Worm (Caenorhabditis elegans) whole organism, L2 larva: ENCODE data around the gene tomm-70.

Experiments
- C34F6.9 ChIP-seq: fragments of 150-350 bp; optimal IDR thresholded peaks from 2 replicates; lab custom pipeline; 2014; ENCODE audit warnings: missing biosample characterization, missing genetic modification characterization
- F13H6.1 ChIP-seq: sonication (generic microtip); optimal IDR thresholded peaks from 2 replicates; lab custom pipeline; 2016; ENCODE audit warnings: missing genetic modification characterization, missing compliant biosample characterization
- R02D3.7 ChIP-seq: fragments of 150-350 bp; optimal IDR thresholded peaks from 2 replicates; lab custom pipeline; 2014; ENCODE audit warnings: missing biosample characterization, missing genetic modification characterization
- Y55F3AM.14 ChIP-seq: fragments of 200-800 bp; sonication (Bioruptor generic); optimal IDR thresholded peaks from 2 replicates; lab custom pipeline; 2018; ENCODE audit warnings: mild to moderate bottlenecking, missing genetic modification characterization, missing compliant biosample characterization
- ZK546.5 ChIP-seq: sonication (generic microtip); optimal IDR thresholded peaks from 2 replicates; lab custom pipeline; 2017; ENCODE audit warnings: missing biosample characterization, missing genetic modification characterization
- alr-1 ChIP-seq: fragments of 150-350 bp; optimal IDR thresholded peaks from 2 replicates; lab custom pipeline; 2014; ENCODE audit warnings: missing biosample characterization, missing genetic modification characterization
- ama-1 ChIP-seq: fragments of 150-350 bp; optimal IDR thresholded peaks from 2 replicates; lab custom pipeline; 2018; ENCODE audit warnings: inconsistent platforms
- blmp-1 ChIP-seq: sonication (generic microtip); optimal IDR thresholded peaks from 2 replicates; lab custom pipeline; 2017; ENCODE audit warnings: missing genetic modification characterization, mild to moderate bottlenecking, missing compliant biosample characterization, antibody characterized with exemption, moderate library complexity; ENCODE audit not compliant: insufficient read depth
- ceh-16 ChIP-seq: fragments of 150-350 bp; optimal IDR thresholded peaks from 2 replicates; lab custom pipeline; 2014; ENCODE audit warnings: missing biosample characterization, missing genetic modification characterization
- ceh-82 ChIP-seq: fragments of 150-350 bp; optimal IDR thresholded peaks from 2 replicates; lab custom pipeline; 2014; ENCODE audit warnings: missing biosample characterization, missing genetic modification characterization
- crh-2 ChIP-seq: sonication (generic microtip); optimal IDR thresholded peaks from 2 replicates; lab custom pipeline; 2017; ENCODE audit warnings: missing biosample characterization, missing genetic modification characterization
- dmd-4 ChIP-seq: sonication (generic microtip); optimal IDR thresholded peaks from 2 replicates; lab custom pipeline; 2017; ENCODE audit warnings: missing biosample characterization, missing genetic modification characterization
- egl-27 ChIP-seq: sonication (generic microtip); optimal IDR thresholded peaks from 3 replicates; lab custom pipeline; 2017; ENCODE audit warnings: missing biosample characterization, missing genetic modification reagents, missing genetic modification characterization
- elt-1 ChIP-seq: fragments of 150-350 bp; optimal IDR thresholded peaks from 2 replicates; lab custom pipeline; 2014; ENCODE audit warnings: missing biosample characterization, missing genetic modification characterization
- elt-3 ChIP-seq: sonication (generic microtip); optimal IDR thresholded peaks from 2 replicates; lab custom pipeline; 2017; ENCODE audit warnings: missing biosample characterization, missing genetic modification characterization
- fos-1 ChIP-seq: fragments of 150-350 bp; optimal IDR thresholded peaks from 2 replicates; lab custom pipeline; 2014; ENCODE audit warnings: missing biosample characterization, missing genetic modification characterization
- gmeb-1 ChIP-seq: fragments of 150-350 bp; optimal IDR thresholded peaks from 2 replicates; lab custom pipeline; 2014; ENCODE audit warnings: missing biosample characterization, missing genetic modification characterization
- lin-11 ChIP-seq: fragments of 150-350 bp; sonication (generic microtip); optimal IDR thresholded peaks from 2 replicates; lab custom pipeline; 2014; ENCODE audit warnings: missing biosample characterization, missing genetic modification characterization, inconsistent platforms, mixed read lengths
- lin-13 ChIP-seq: fragments of 150-350 bp; optimal IDR thresholded peaks from 2 replicates; lab custom pipeline; 2014; ENCODE audit warnings: missing biosample characterization, missing genetic modification reagents, missing genetic modification characterization
- lsy-2 ChIP-seq, 2 experiments: fragments of 150-350 bp in 1 of 2; sonication (generic microtip) in 1 of 2; optimal IDR thresholded peaks; 2 replicates each; lab custom pipeline; 2014 to 2017; ENCODE audit warnings: missing biosample characterization in 2 of 2, missing genetic modification characterization in 2 of 2
- mab-5 ChIP-seq: fragments of 150-350 bp; optimal IDR thresholded peaks from 2 replicates; lab custom pipeline; 2014; ENCODE audit warnings: missing biosample characterization, missing genetic modification characterization
- mdl-1 ChIP-seq, 2 experiments: fragments of 150-350 bp in 1 of 2; sonication (generic microtip) in 1 of 2; optimal IDR thresholded peaks; 2 replicates each; lab custom pipeline; 2017; ENCODE audit warnings: missing biosample characterization in 2 of 2, missing genetic modification characterization in 2 of 2
- nhr-10 ChIP-seq: sonication (generic microtip); optimal IDR thresholded peaks from 2 replicates; lab custom pipeline; 2017; ENCODE audit warnings: missing biosample characterization, missing genetic modification characterization
- nhr-11 ChIP-seq: fragments of 150-350 bp; optimal IDR thresholded peaks from 2 replicates; lab custom pipeline; 2014; ENCODE audit warnings: missing biosample characterization, missing genetic modification characterization
- nhr-12 ChIP-seq: fragments of 150-350 bp; optimal IDR thresholded peaks from 2 replicates; lab custom pipeline; 2014; ENCODE audit warnings: missing biosample characterization, missing genetic modification characterization
- nhr-129 ChIP-seq: fragments of 150-350 bp; optimal IDR thresholded peaks from 2 replicates; lab custom pipeline; 2014; ENCODE audit warnings: missing biosample characterization, missing genetic modification characterization
- nhr-21 ChIP-seq: fragments of 150-350 bp; optimal IDR thresholded peaks from 2 replicates; lab custom pipeline; 2014; ENCODE audit warnings: missing biosample characterization, missing genetic modification characterization
- nhr-23 ChIP-seq: fragments of 150-350 bp; optimal IDR thresholded peaks from 2 replicates; lab custom pipeline; 2014; ENCODE audit warnings: missing biosample characterization, missing genetic modification reagents, missing genetic modification characterization
- nhr-237 ChIP-seq: fragments of 150-350 bp; optimal IDR thresholded peaks from 2 replicates; lab custom pipeline; 2014; ENCODE audit warnings: missing biosample characterization, missing genetic modification characterization
- nhr-25 ChIP-seq: fragments of 150-350 bp; sonication (generic microtip); optimal IDR thresholded peaks from 3 replicates; lab custom pipeline; 2014; ENCODE audit warnings: missing biosample characterization, missing genetic modification characterization
- nhr-6 ChIP-seq: fragments of 150-350 bp; optimal IDR thresholded peaks from 2 replicates; lab custom pipeline; 2014; ENCODE audit warnings: missing biosample characterization, missing genetic modification characterization
- nhr-77 ChIP-seq: fragments of 150-350 bp; optimal IDR thresholded peaks from 2 replicates; lab custom pipeline; 2014; ENCODE audit warnings: missing biosample characterization, missing genetic modification characterization
- peb-1 ChIP-seq: fragments of 150-350 bp; optimal IDR thresholded peaks from 2 replicates; lab custom pipeline; 2014; ENCODE audit warnings: missing biosample characterization, missing genetic modification characterization
- sem-4 ChIP-seq: fragments of 150-350 bp; optimal IDR thresholded peaks from 2 replicates; lab custom pipeline; 2014; ENCODE audit warnings: missing biosample characterization, missing genetic modification reagents, missing genetic modification characterization
- skn-1 ChIP-seq: sonication (generic microtip); optimal IDR thresholded peaks from 2 replicates; lab custom pipeline; 2017; ENCODE audit warnings: missing biosample characterization, missing genetic modification characterization
- sma-3 ChIP-seq: sonication (generic microtip); optimal IDR thresholded peaks from 2 replicates; lab custom pipeline; 2016; ENCODE audit warnings: missing genetic modification reagents, missing genetic modification characterization, missing compliant biosample characterization
- sma-9 ChIP-seq, 2 experiments: fragments of 150-350 bp in 1 of 2; sonication (generic microtip) in 1 of 2; optimal IDR thresholded peaks; 2 replicates each; lab custom pipeline; 2014 to 2016; ENCODE audit warnings: missing genetic modification characterization in 2 of 2, mild to moderate bottlenecking in 1 of 2, missing biosample characterization in 1 of 2, missing compliant biosample characterization in 1 of 2, missing genetic modification reagents in 1 of 2, moderate library complexity in 1 of 2
- snpc-4 ChIP-seq: fragments of 150-350 bp; optimal IDR thresholded peaks from 2 replicates; lab custom pipeline; 2014; ENCODE audit warnings: missing biosample characterization, missing genetic modification characterization
- unc-39 ChIP-seq: fragments of 150-350 bp; optimal IDR thresholded peaks from 2 replicates; lab custom pipeline; 2014; ENCODE audit warnings: missing biosample characterization, missing genetic modification characterization
- unc-55 ChIP-seq: fragments of 150-350 bp; sonication (generic microtip); optimal IDR thresholded peaks from 3 replicates; lab custom pipeline; 2014; ENCODE audit warnings: missing biosample characterization, missing genetic modification reagents, missing genetic modification characterization
- unc-62 ChIP-seq: fragments of 150-350 bp; optimal IDR thresholded peaks from 2 replicates; lab custom pipeline; 2014; ENCODE audit warnings: missing biosample characterization, missing genetic modification reagents, missing genetic modification characterization
- zag-1 ChIP-seq: fragments of 150-350 bp; optimal IDR thresholded peaks from 2 replicates; lab custom pipeline; 2014; ENCODE audit warnings: missing biosample characterization, missing genetic modification characterization
- ztf-1 ChIP-seq: fragments of 200-800 bp; sonication (Bioruptor generic); conservative IDR thresholded peaks from 2 replicates; pipeline ENCODE4 v1.3.6; 2022; ENCODE audit warnings: missing genetic modification characterization, missing compliant biosample characterization
- ztf-4 ChIP-seq: fragments of 150-350 bp; optimal IDR thresholded peaks from 2 replicates; lab custom pipeline; 2014; ENCODE audit warnings: missing biosample characterization, missing genetic modification characterization

Gene tomm-70

DNA sequence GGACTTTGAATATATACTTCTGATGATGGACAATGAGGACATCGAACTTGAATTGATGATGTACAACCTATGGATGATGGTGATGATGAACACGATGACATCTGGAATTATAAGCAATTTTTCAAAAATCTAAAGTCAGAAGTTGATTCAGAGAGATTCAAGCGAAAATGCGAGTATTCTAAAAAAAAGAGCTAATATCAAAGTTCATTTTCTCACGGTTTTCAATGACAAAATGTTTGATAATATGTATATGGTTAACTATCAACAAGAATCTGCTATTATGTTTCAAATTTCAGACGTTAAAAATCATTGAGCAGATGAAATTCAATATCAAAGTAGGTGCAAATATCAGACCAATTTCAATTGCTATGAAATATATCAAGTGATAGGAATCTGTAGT is 25.4 kb upstream of the tomm-70 start, which contains the start of gene K02D10.4:
K02D10.4 (minus strand) TSS at position 101 of the 400 bp plus-strand sequence.
- TF ChIP-seq ZK546.5 (tag; lab: Kevin White, UChicago): no peak
- no peak for TF ChIP-seq unc-55 (GFP tag; lab: Kevin White, UChicago)
- TF ChIP-seq sma-3 (GFP tag; lab: Kevin White, UChicago): no peak
- no peak for TF ChIP-seq R02D3.7
- TF ChIP-seq sma-9 (GFP tag; optimal IDR thresholded peaks at IDR 0.05; lab: Kevin White, UChicago): no peak
- TF ChIP-seq sma-9 (tag; optimal IDR thresholded peaks at IDR 0.05; lab: Kevin White, UChicago): no peak
- no peak for TF ChIP-seq nhr-10
- no peak for TF ChIP-seq mdl-1 (tag; optimal IDR thresholded peaks at IDR 0.05; lab: Kevin White, UChicago)
- no peak for TF ChIP-seq ama-1 (lab: Kevin White, UChicago)
- TF ChIP-seq ztf-1: no peak
- no peak for TF ChIP-seq elt-3 (tag; lab: Kevin White, UChicago)
- TF ChIP-seq nhr-25 (tag; lab: Kevin White, UChicago): no peak

DNA sequence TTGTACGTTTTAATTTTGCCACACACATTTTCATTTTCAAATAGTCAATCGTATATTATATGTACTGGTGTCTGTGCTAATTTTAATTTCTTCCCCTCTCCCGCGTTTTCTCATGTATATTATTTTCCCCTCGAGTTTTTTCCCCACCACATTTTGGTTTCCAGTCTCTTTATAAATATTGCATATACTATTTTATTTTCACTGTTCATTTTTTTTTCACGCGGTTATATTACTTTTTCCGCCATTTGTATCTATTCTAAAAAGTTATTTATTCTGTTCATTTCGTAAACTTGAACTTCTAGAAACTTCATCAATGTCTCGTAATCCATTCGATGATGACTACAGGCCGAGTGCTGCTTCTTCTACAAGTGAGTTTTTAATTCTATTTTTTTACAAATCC is 21.4 kb upstream of the tomm-70 start, which contains the start of gene snap-29:
snap-29 (plus strand) TSS at position 301 of the 400 bp plus-strand sequence.
- TF ChIP-seq peb-1: no peak
- no peak for TF ChIP-seq unc-62
- TF ChIP-seq nhr-6 (tag; lab: Kevin White, UChicago): no peak
- no peak for TF ChIP-seq ceh-82 (tag; lab: Kevin White, UChicago)
- TF ChIP-seq mdl-1 (tag; optimal IDR thresholded peaks at IDR 0.05; lab: Kevin White, UChicago): no peak
- no peak for TF ChIP-seq nhr-12 (tag; lab: Kevin White, UChicago)
- TF ChIP-seq egl-27: no peak

DNA sequence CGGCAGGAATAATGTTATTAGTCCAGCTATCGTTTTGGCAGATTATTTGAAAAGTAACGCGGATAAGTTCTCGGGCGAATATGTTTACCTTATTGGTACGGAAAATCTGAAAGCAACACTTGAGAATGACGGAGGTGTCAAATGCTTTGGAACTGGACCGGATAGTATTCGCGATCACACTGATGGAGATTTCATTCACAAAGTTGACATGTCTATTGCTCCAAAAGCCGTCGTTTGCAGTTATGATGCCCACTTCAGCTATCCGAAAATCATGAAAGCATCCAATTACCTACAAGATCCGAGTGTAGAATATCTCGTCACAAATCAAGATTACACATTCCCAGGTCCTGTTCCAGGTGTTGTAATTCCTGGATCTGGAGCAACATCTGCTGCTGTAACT is 18.8 kb upstream of the tomm-70 start:
- TF ChIP-seq C34F6.9 (tag; lab: Kevin White, UChicago) (no peak), nhr-10 (no peak), peb-1 (no peak)

DNA sequence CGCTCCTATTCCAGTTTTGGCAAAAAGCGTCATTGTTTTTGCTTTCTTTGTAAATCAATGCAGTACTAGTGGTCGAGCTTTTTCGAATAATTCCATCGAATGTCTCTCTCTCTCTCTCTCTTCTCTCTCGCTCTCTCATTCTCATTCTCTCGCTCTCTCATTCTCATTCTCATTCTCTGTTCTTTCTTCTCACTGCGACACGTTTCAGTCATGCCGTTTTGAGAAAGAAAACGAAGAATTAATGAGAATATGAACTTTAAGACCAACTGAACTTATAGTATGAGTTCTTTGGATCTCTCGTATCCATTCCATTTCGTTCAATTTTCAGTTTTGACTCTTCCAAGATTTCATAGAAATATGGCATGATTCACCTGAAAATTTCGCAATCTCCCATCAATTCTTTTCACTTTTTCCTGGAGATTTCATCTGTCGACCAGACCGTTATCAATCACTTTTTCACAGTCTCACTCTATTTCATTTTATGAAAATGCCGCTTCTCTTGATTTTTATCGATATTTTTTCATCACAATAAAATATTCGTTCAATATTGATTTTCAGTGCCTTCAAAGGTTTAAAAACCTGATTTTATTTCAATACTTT is 18.0 kb upstream of the tomm-70 start:
- TF ChIP-seq unc-62 (no peak), sem-4 (tag; lab: Kevin White, UChicago) (no peak), blmp-1 (tag; lab: Kevin White, UChicago) (peak; percentile 56), snpc-4 (tag; lab: Kevin White, UChicago) (no peak), ceh-16 (tag; lab: Kevin White, UChicago) (no peak), ceh-82 (tag; lab: Kevin White, UChicago) (no peak), peb-1 (no peak), ama-1 (lab: Kevin White, UChicago) (no peak), nhr-6 (tag; lab: Kevin White, UChicago) (no peak), nhr-10 (no peak), lin-13 (GFP tag; lab: Kevin White, UChicago) (no peak), fos-1 (peak; percentile 50), egl-27 (no peak), alr-1 (tag; lab: Kevin White, UChicago) (no peak), ztf-4 (tag; lab: Kevin White, UChicago) (no peak), nhr-129 (peak; percentile 16), nhr-23 (tag; lab: Kevin White, UChicago) (no peak), dmd-4 (no peak), nhr-77 (tag; lab: Kevin White, UChicago) (no peak), lin-11 (no peak), nhr-21 (tag; lab: Kevin White, UChicago) (peak; percentile 35), R02D3.7 (no peak), nhr-25 (tag; lab: Kevin White, UChicago) (no peak), ztf-1 (no peak), nhr-11 (tag; lab: Kevin White, UChicago) (no peak), gmeb-1 (tag; lab: Kevin White, UChicago) (no peak), nhr-12 (tag; lab: Kevin White, UChicago) (no peak), elt-1 (tag; lab: Kevin White, UChicago) (no peak), zag-1 (tag; lab: Kevin White, UChicago) (no peak), crh-2 (peak; percentile 61), unc-39 (tag; lab: Kevin White, UChicago) (no peak), sma-9 (GFP tag; optimal IDR thresholded peaks at IDR 0.05; lab: Kevin White, UChicago) (peak; percentile 39), sma-9 (tag; optimal IDR thresholded peaks at IDR 0.05; lab: Kevin White, UChicago) (no peak), ZK546.5 (tag; lab: Kevin White, UChicago) (no peak), C34F6.9 (tag; lab: Kevin White, UChicago) (peak; percentile 29), F13H6.1 (tag; lab: Kevin White, UChicago) (no peak), mab-5 (tag; lab: Kevin White, UChicago) (no peak), lsy-2 (tag; optimal IDR thresholded peaks at IDR 0.05; lab: Kevin White, UChicago) (peak in 1 of 2 experiments; percentile 7), unc-55 (GFP tag; lab: Kevin White, UChicago) (peak; percentile 1), skn-1 (tag; lab: Kevin White, UChicago) (no peak), nhr-237 (no peak), Y55F3AM.14 (GFP tag; lab: Kevin White, UChicago) (no peak)
- TF ChIP-seq, all 48 proteins: peak for 9
